Worm (Caenorhabditis elegans): Measurements from ENCODE around the gene F28H6.6.

The F28H6.6 gene

ce11 chrX:14069528-14069927, 56.2 kb downstream of the F28H6.6 start:
- TF ChIP-seq elt-1 (tag; optimal IDR thresholded peaks at IDR 0.05; ENCODE audit: borderline replicate concordance, insufficient read depth) (no peak), unc-120 (tag; optimal IDR thresholded peaks at IDR 0.05; ENCODE audit: poor library complexity, severe bottlenecking) (no peak), lin-32 (GFP tag; optimal IDR thresholded peaks at IDR 0.05) (no peak), zip-8 (tag; optimal IDR thresholded peaks at IDR 0.05) (peak; percentile 39), blmp-1 (tag; optimal IDR thresholded peaks at IDR 0.05) (peak; percentile 52)

- no peak for TF ChIP-seq M03D4.4 (tag; optimal IDR thresholded peaks at IDR 0.05)
- TF ChIP-seq drap-1 (GFP tag; optimal IDR thresholded peaks at IDR 0.05) = no peak
- TF ChIP-seq elt-3 (tag; optimal IDR thresholded peaks at IDR 0.05) = no peak
- no peak for TF ChIP-seq mls-2 (tag; optimal IDR thresholded peaks at IDR 0.05)
- no peak for TF ChIP-seq mab-5 (tag; optimal IDR thresholded peaks at IDR 0.05)
- TF ChIP-seq ceh-39 (tag; optimal IDR thresholded peaks at IDR 0.05) = no peak
- no peak for TF ChIP-seq pha-4 (tag; optimal IDR thresholded peaks at IDR 0.05)
- no peak for TF ChIP-seq nhr-237 (tag; optimal IDR thresholded peaks at IDR 0.05)
- no peak for TF ChIP-seq unc-62 (GFP tag; optimal IDR thresholded peaks at IDR 0.05)
These were observed 58.0 kb downstream of the F28H6.6 start, which contains the start of gene lgc-21 for ce11 chrX:14067641-14068040. lgc-21 (minus strand) TSS chrX:14067984.

Measured in whole organism, mixed stage, embryonic.